Worm (Caenorhabditis elegans): ENCODE results near the gene C18A3.11.

Gene C18A3.11

ce11 chrII:5702611-5703192 is 28.1 kb upstream of the C18A3.11 start:
- TF ChIP-seq fkh-10 (GFP tag; optimal IDR thresholded peaks at IDR 0.05): peak; percentile 29
- peak; percentile 69 for TF ChIP-seq blmp-1 (tag; optimal IDR thresholded peaks at IDR 0.05)
- TF ChIP-seq jun-1 (tag; optimal IDR thresholded peaks at IDR 0.05): no peak
- TF ChIP-seq lin-14 (GFP tag; optimal IDR thresholded peaks at IDR 0.05): peak; percentile 46
- peak; percentile 29 for TF ChIP-seq snu-23 (GFP tag; optimal IDR thresholded peaks at IDR 0.05)
- no peak for TF ChIP-seq nhr-90 (tag; optimal IDR thresholded peaks at IDR 0.05; ENCODE audit: poor library complexity)
- TF ChIP-seq pag-3 (tag; optimal IDR thresholded peaks at IDR 0.05; ENCODE audit: borderline replicate concordance, insufficient read depth): no peak
- no peak for TF ChIP-seq zag-1 (tag; optimal IDR thresholded peaks at IDR 0.05)
- no peak for TF ChIP-seq nhr-12 (tag; optimal IDR thresholded peaks at IDR 0.05)
- TF ChIP-seq unc-98 (GFP tag; IDR thresholded peaks at IDR 0.05): no peak
- TF ChIP-seq aha-1 (tag; optimal IDR thresholded peaks at IDR 0.05): no peak
- no peak for TF ChIP-seq lir-3 (tag; optimal IDR thresholded peaks at IDR 0.05; ENCODE audit: poor library complexity)
- peak; percentile 78 for TF ChIP-seq nhr-85 (tag)
- no peak for TF ChIP-seq sup-37 (GFP tag; optimal IDR thresholded peaks at IDR 0.05)
- TF ChIP-seq zip-4 (GFP tag; optimal IDR thresholded peaks at IDR 0.05): no peak
- TF ChIP-seq vab-15 (tag; optimal IDR thresholded peaks at IDR 0.05): no peak
- TF ChIP-seq ama-1 (optimal IDR thresholded peaks at IDR 0.05): no peak
- no peak for TF ChIP-seq dsc-1 (tag; optimal IDR thresholded peaks at IDR 0.05)
- no peak for TF ChIP-seq tbx-2 (tag; optimal IDR thresholded peaks at IDR 0.05)
- TF ChIP-seq efl-1 (optimal IDR thresholded peaks at IDR 0.05): no peak
- peak in 1 of 2 experiments; percentile 50 for TF ChIP-seq efl-1 (GFP tag; optimal IDR thresholded peaks at IDR 0.05 in 1 of 2)

DNA sequence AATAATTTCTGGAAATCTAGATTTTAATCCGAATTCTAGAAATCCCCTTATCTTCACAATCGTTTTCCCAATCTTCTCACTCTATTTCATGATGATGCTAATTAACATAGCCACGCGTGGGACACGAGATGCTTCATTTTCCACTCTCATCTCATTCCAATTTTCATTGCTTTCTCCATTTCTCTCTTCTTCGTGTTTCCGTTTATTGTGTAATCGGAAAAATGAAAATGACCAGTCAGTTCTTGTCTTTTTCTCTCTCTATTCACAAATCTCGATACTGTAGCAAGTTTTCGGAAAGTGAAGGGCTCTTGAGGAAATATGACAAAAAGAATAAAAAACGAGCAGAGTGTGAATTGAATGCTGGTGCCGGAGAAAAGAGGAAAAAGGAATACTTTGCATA is 26.4 kb upstream of the C18A3.11 start:
- no peak for TF ChIP-seq ets-5 (GFP tag; IDR thresholded peaks at IDR 0.05)
- TF ChIP-seq pax-3 (tag; optimal IDR thresholded peaks at IDR 0.05): no peak
- no peak for TF ChIP-seq pag-3 (tag; optimal IDR thresholded peaks at IDR 0.05; ENCODE audit: borderline replicate concordance, insufficient read depth)
- TF ChIP-seq blmp-1 (tag; optimal IDR thresholded peaks at IDR 0.05): peak; percentile 93
- no peak for TF ChIP-seq nhr-11 (tag; optimal IDR thresholded peaks at IDR 0.05)
- TF ChIP-seq C16A3.4 (tag; optimal IDR thresholded peaks at IDR 0.05): no peak
- TF ChIP-seq fkh-10 (GFP tag; optimal IDR thresholded peaks at IDR 0.05): no peak
- TF ChIP-seq nhr-85 (tag): peak; percentile 15
- TF ChIP-seq lin-14 (GFP tag; optimal IDR thresholded peaks at IDR 0.05): peak; percentile 55

DNA sequence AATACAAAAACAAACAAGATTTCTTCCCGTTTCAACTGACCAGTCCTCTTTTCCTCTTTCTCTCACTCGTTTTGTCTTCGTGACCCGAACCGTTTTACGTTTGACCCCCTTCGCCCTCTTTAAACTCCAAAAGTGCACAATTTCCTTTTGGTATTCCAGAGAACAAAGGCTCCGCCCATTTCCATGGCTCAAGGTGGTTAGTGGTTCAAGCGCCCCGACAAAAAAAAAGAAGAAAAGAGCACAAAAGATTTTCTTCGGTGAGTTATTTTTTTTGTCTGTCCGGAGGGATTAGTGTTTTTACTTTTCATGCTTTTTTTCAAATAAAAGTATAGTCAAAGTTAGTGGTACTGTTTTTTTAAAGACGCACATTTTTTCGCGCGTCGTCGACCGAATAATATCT is 23.3 kb upstream of the C18A3.11 start, which contains the start of gene osta-2:
TSS of gene osta-2 (plus strand) at position 160 of the 400 bp plus-strand sequence.
- TF ChIP-seq hlh-17 (GFP tag; optimal IDR thresholded peaks at IDR 0.05; ENCODE audit: borderline replicate concordance) (no peak), sox-4 (tag; optimal IDR thresholded peaks at IDR 0.05) (no peak), blmp-1 (tag; optimal IDR thresholded peaks at IDR 0.05) (peak; percentile 12), swsn-7 (tag; optimal IDR thresholded peaks at IDR 0.05) (no peak), ceh-88 (GFP tag; IDR thresholded peaks at IDR 0.05) (no peak), lin-15B (tag; optimal IDR thresholded peaks at IDR 0.05) (no peak), alr-1 (tag; optimal IDR thresholded peaks at IDR 0.05; ENCODE audit: borderline replicate concordance) (no peak), lin-14 (GFP tag; optimal IDR thresholded peaks at IDR 0.05) (peak; percentile 27), nhr-11 (tag; optimal IDR thresholded peaks at IDR 0.05) (no peak), xbp-1 (tag; optimal IDR thresholded peaks at IDR 0.05) (no peak), ztf-11 (tag; optimal IDR thresholded peaks at IDR 0.05) (no peak)

- no peak for TF ChIP-seq nhr-11 (tag; optimal IDR thresholded peaks at IDR 0.05)
- no peak for TF ChIP-seq xbp-1 (tag; optimal IDR thresholded peaks at IDR 0.05)
- peak; percentile 4 for TF ChIP-seq nhr-71 (tag; optimal IDR thresholded peaks at IDR 0.05)
- no peak for TF ChIP-seq tlp-1 (tag; optimal IDR thresholded peaks at IDR 0.05)
- peak; percentile 77 for TF ChIP-seq lin-14 (GFP tag; optimal IDR thresholded peaks at IDR 0.05)
- TF ChIP-seq fkh-10 (GFP tag; optimal IDR thresholded peaks at IDR 0.05): peak; percentile 90
- no peak for TF ChIP-seq nhr-12 (tag; optimal IDR thresholded peaks at IDR 0.05)
- TF ChIP-seq tbx-2 (tag; optimal IDR thresholded peaks at IDR 0.05): peak; percentile 42
- no peak for TF ChIP-seq sup-37 (GFP tag; optimal IDR thresholded peaks at IDR 0.05)
- TF ChIP-seq ceh-63 (GFP tag; optimal IDR thresholded peaks at IDR 0.05): no peak
- no peak for TF ChIP-seq ceh-82 (tag; optimal IDR thresholded peaks at IDR 0.05)
- TF ChIP-seq blmp-1 (tag; optimal IDR thresholded peaks at IDR 0.05): no peak
These were observed 22.7 kb upstream of the C18A3.11 start for ce11 chrII:5708154-5708553.
